Worm (Caenorhabditis elegans): ENCODE results near the gene srh-187.

srh-187 gene

DNA sequence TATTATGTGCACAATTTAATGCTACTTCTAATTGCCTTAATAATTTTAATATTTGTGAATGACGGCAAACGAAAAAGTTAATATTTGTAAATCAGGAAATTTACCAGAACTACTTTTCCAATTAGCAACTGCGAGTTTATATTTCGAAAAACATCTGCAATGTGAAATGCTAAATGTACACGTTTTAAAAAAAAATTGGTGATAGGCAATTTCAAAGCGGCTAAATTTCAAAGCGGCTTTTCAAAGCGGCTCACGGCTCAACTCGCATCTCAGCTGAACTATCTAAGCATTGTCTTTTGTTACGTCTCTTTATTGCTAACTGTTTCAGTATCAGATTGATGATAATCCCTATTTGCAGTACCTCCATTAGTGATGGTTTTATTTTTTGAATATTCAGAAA lies at the start of gene srh-187:
TSS of gene srh-187 (minus strand) at position 101 of the 400 bp plus-strand sequence.
- TF ChIP-seq sem-4 (tag; optimal IDR thresholded peaks at IDR 0.05): no peak
- TF ChIP-seq unc-62 (GFP tag; optimal IDR thresholded peaks at IDR 0.05): no peak
- no peak for TF ChIP-seq nhr-10 (tag; optimal IDR thresholded peaks at IDR 0.05)
- TF ChIP-seq lsy-2 (tag; optimal IDR thresholded peaks at IDR 0.05): no peak
- TF ChIP-seq lin-11 (tag; optimal IDR thresholded peaks at IDR 0.05): no peak
- no peak for TF ChIP-seq ZK546.5 (tag; optimal IDR thresholded peaks at IDR 0.05)
- no peak for TF ChIP-seq sma-3 (GFP tag; optimal IDR thresholded peaks at IDR 0.05)
- TF ChIP-seq nhr-25 (tag; optimal IDR thresholded peaks at IDR 0.05): no peak
- no peak for TF ChIP-seq elt-1 (tag; optimal IDR thresholded peaks at IDR 0.05)
- TF ChIP-seq ceh-16 (tag; optimal IDR thresholded peaks at IDR 0.05): no peak
- no peak for TF ChIP-seq blmp-1 (tag; optimal IDR thresholded peaks at IDR 0.05; ENCODE audit: insufficient read depth)
- no peak for TF ChIP-seq unc-39 (tag; optimal IDR thresholded peaks at IDR 0.05)

- TF ChIP-seq ztf-11 (tag; optimal IDR thresholded peaks at IDR 0.05) (no peak), mab-5 (tag; optimal IDR thresholded peaks at IDR 0.05) (no peak), elt-3 (tag; optimal IDR thresholded peaks at IDR 0.05) (no peak), alr-1 (tag; optimal IDR thresholded peaks at IDR 0.05) (no peak), egl-27 (tag; optimal IDR thresholded peaks at IDR 0.05) (no peak), nhr-12 (tag; optimal IDR thresholded peaks at IDR 0.05) (no peak), mdl-1 (tag; optimal IDR thresholded peaks at IDR 0.05) (no peak)
Measured at ce11 chrV:7387755-7388154, 48.0 kb upstream of the srh-187 start, which contains the start of gene C02H6.3. TSS of gene C02H6.3 (minus strand) at chrV:7387855.

DNA sequence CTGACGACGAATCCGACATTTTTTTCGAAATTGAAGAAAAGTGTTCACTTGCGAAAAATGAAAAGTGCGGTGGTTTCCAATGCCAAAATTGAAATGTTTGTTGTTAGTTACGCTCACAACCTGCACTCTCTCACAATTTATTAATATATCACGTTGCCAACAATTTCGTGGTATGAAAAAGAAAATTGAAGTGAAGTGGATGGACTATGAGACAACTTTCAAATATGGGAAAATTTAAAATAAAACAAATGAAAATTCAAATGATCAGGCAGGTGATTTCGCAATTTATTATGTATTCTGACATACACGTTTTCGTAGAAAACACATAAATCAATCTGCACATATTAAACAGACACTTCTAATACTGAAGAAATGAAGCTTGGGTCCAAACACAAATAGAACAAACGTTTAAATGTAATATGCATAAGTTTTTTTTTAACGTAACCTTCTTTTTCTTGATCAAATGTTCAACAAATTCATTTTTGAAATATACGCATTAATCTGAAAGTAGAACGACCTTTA lies 46.4 kb upstream of the srh-187 start, which contains the start of gene srp-6:
TSS of gene srp-6 (minus strand) at position 51 of the 522 bp plus-strand sequence.
- TF ChIP-seq elt-1 (tag; optimal IDR thresholded peaks at IDR 0.05) (no peak), unc-55 (GFP tag; optimal IDR thresholded peaks at IDR 0.05) (peak; percentile 6), fos-1 (tag; optimal IDR thresholded peaks at IDR 0.05) (peak; percentile 2), ceh-82 (tag; optimal IDR thresholded peaks at IDR 0.05) (no peak)

DNA sequence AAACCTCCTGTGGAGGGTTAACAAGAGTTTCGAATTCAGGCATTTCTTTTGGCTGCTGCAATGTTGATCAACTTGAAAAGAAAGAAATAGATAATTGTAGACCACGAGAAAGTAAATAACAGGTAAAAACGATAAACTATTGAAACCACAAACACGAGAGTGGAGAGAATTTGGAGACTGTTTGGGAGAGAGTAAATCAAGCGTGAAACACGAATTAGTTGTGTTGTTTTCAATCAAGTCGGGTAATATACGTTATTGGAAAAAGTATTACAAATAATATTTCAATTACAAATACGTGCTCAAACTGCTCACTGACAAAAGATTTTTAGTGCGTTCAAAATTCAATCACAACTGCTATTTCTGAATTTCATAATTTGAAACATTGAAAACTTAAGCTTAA lies 41.3 kb upstream of the srh-187 start, which contains the start of gene C03G6.17:
TSS of gene C03G6.17 (minus strand) at position 101 of the 400 bp plus-strand sequence.
- TF ChIP-seq C34F6.9 (tag; optimal IDR thresholded peaks at IDR 0.05) (no peak), R02D3.7 (tag; optimal IDR thresholded peaks at IDR 0.05) (no peak), mbf-1 (tag; optimal IDR thresholded peaks at IDR 0.05) (no peak), sma-3 (GFP tag; optimal IDR thresholded peaks at IDR 0.05) (no peak), nhr-12 (tag; optimal IDR thresholded peaks at IDR 0.05) (no peak), fos-1 (tag; optimal IDR thresholded peaks at IDR 0.05) (no peak), snpc-4 (tag; optimal IDR thresholded peaks at IDR 0.05) (no peak), ama-1 (optimal IDR thresholded peaks at IDR 0.05) (no peak), sma-9 (GFP tag; optimal IDR thresholded peaks at IDR 0.05) (no peak), sma-9 (tag; optimal IDR thresholded peaks at IDR 0.05) (no peak), unc-62 (GFP tag; optimal IDR thresholded peaks at IDR 0.05) (no peak), nhr-6 (tag; optimal IDR thresholded peaks at IDR 0.05) (no peak), blmp-1 (tag; optimal IDR thresholded peaks at IDR 0.05; ENCODE audit: insufficient read depth) (no peak), nhr-21 (tag; optimal IDR thresholded peaks at IDR 0.05) (no peak), ZK546.5 (tag; optimal IDR thresholded peaks at IDR 0.05) (no peak), aly-2 (tag; optimal IDR thresholded peaks at IDR 0.05) (no peak), nhr-129 (tag; optimal IDR thresholded peaks at IDR 0.05) (no peak)

DNA sequence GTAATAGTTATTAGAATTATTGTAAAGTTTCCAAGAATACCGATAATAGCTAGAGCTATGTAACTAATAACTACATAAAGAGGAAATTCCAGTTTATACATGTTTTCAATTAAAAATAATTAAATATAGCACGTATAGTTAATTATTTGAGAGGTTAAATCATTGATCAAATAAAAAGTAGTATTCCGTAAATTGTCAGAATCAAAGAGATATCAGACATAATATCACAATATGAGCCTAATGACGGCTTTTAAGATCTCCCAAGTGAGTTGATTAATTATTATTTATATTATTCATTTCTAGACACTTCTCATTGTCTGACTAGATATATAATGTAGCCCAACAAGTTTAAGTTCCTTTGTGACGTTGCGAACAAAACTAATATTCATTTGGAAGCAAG lies 39.7 kb upstream of the srh-187 start, which contains the start of gene srsx-24:
TSS of gene srsx-24 (minus strand) at position 101 of the 400 bp plus-strand sequence.
- TF ChIP-seq lsy-2 (tag; optimal IDR thresholded peaks at IDR 0.05): no peak
- TF ChIP-seq peb-1 (tag; optimal IDR thresholded peaks at IDR 0.05): no peak
- TF ChIP-seq sem-4 (tag; optimal IDR thresholded peaks at IDR 0.05): no peak
- TF ChIP-seq egl-27 (tag; optimal IDR thresholded peaks at IDR 0.05): no peak
- TF ChIP-seq skn-1 (tag; optimal IDR thresholded peaks at IDR 0.05): no peak
- TF ChIP-seq ztf-4 (tag; optimal IDR thresholded peaks at IDR 0.05): no peak
- TF ChIP-seq nhr-25 (tag; optimal IDR thresholded peaks at IDR 0.05): no peak
- no peak for TF ChIP-seq gmeb-1 (tag; optimal IDR thresholded peaks at IDR 0.05)
